Fruit fly (Drosophila melanogaster) whole organism, embryonic: ENCODE data around the gene CoRest.

Source experiments
- CG10366 ChIP-seq: fragments of 200-800 bp; sonication (Bioruptor generic); IDR thresholded peaks from 2 replicates; pipeline ENCODE4 v1.3.6; 2022; ENCODE audit warnings: missing biosample characterization, missing genetic modification characterization
- CG10959 ChIP-seq: fragments of 200-800 bp; sonication (Bioruptor generic); IDR thresholded peaks from 2 replicates; pipeline ENCODE4 v1.3.6; 2022; ENCODE audit warnings: missing biosample characterization, missing genetic modification characterization
- CG12942 ChIP-seq: fragments of 200-800 bp; sonication (Bioruptor generic); optimal IDR thresholded peaks from 3 replicates; lab custom pipeline; 2016; ENCODE audit warnings: missing biosample characterization, missing genetic modification characterization
- CG4730 ChIP-seq: fragments of 200-800 bp; sonication (Bioruptor generic); IDR thresholded peaks from 2 replicates; pipeline ENCODE4 v1.3.6; 2022; ENCODE audit warnings: missing biosample characterization, missing genetic modification characterization
- CG7556 ChIP-seq: fragments of 200-800 bp; sonication (Bioruptor generic); optimal IDR thresholded peaks from 2 replicates; lab custom pipeline; 2017; ENCODE audit warnings: missing biosample characterization, mild to moderate bottlenecking, missing genetic modification characterization
- CoRest ChIP-seq: fragments of 200-800 bp; sonication (Bioruptor generic); optimal IDR thresholded peaks from 3 replicates; lab custom pipeline; 2018; ENCODE audit warnings: missing biosample characterization, mild to moderate bottlenecking, missing genetic modification characterization, moderate library complexity
- Gug ChIP-seq: fragments of 200-800 bp; sonication (Bioruptor generic); IDR thresholded peaks from 4 replicates; pipeline ENCODE4 v1.3.6; 2022; ENCODE audit warnings: missing biosample characterization, missing genetic modification characterization
- abd-A ChIP-seq: fragments of 200-800 bp; sonication (Bioruptor generic); optimal IDR thresholded peaks from 3 replicates; lab custom pipeline; 2019; ENCODE audit warnings: missing biosample characterization, mild to moderate bottlenecking, missing genetic modification characterization, moderate library complexity
- ci ChIP-seq: fragments of 200-800 bp; sonication (Bioruptor generic); IDR thresholded peaks from 3 replicates; pipeline ENCODE4 v1.3.6; 2022; ENCODE audit warnings: missing biosample characterization, missing genetic modification characterization
- fru ChIP-seq: fragments of >200 bp; optimal IDR thresholded peaks from 2 replicates; lab custom pipeline; 2017
- zen ChIP-seq: fragments of 200-800 bp; sonication (Bioruptor generic); optimal IDR thresholded peaks from 3 replicates; lab custom pipeline; 2018; ENCODE audit warnings: missing biosample characterization, mild to moderate bottlenecking, missing genetic modification characterization, moderate library complexity
- zen2 ChIP-seq: fragments of 200-800 bp; sonication (Bioruptor generic); IDR thresholded peaks from 3 replicates; pipeline ENCODE4 v1.3.6; 2022; ENCODE audit warnings: missing biosample characterization, missing genetic modification characterization; ENCODE audit not compliant: partially characterized antibody

DNA sequence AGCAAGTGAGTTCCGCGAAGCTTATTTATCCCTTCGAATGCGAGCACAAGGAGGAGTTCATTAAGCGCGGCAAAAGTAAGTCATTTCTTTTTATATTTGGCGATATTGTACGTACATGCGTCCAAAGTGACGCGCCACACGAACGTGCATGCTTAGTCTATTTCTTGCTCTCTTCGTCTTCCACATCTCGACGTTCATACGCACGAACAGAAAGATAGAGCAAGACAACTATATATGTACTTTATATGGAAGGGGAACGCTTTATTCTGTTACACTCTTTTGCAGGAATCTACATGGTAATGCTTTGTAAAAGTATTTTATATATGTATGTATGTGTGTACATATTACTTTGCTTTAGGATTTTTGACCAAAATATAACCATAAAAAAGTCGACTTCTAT, 11.5 kb upstream of the CoRest start:
- TF ChIP-seq Gug (no peak), zen2 (GFP tag; lab: Robert Waterston, UW) (no peak), CG10959 (no peak), CG7556 (no peak), abd-A (tag; lab: Kevin White, UChicago) (no peak), CG4730 (GFP tag; lab: Robert Waterston, UW) (no peak), zen (tag; lab: Kevin White, UChicago) (no peak), CG12942 (GFP tag; lab: Kevin White, UChicago) (no peak), CG10366 (GFP tag; lab: Robert Waterston, UW) (no peak), ci (GFP tag; lab: Robert Waterston, UW) (no peak), CoRest (tag; lab: Kevin White, UChicago) (no peak), fru (no peak)
